Worm (Caenorhabditis elegans) whole organism, L2 larva: ENCODE data around the gene F38A5.2.

ENCODE experiments used
- C34F6.9 ChIP-seq: fragments of 150-350 bp; optimal IDR thresholded peaks from 2 replicates; lab custom pipeline; 2014; ENCODE audit warnings: missing biosample characterization, missing genetic modification characterization
- F13H6.1 ChIP-seq: sonication (generic microtip); optimal IDR thresholded peaks from 2 replicates; lab custom pipeline; 2016; ENCODE audit warnings: missing genetic modification characterization, missing compliant biosample characterization
- R02D3.7 ChIP-seq: fragments of 150-350 bp; optimal IDR thresholded peaks from 2 replicates; lab custom pipeline; 2014; ENCODE audit warnings: missing biosample characterization, missing genetic modification characterization
- Y55F3AM.14 ChIP-seq: fragments of 200-800 bp; sonication (Bioruptor generic); optimal IDR thresholded peaks from 2 replicates; lab custom pipeline; 2018; ENCODE audit warnings: mild to moderate bottlenecking, missing genetic modification characterization, missing compliant biosample characterization
- ZK546.5 ChIP-seq: sonication (generic microtip); optimal IDR thresholded peaks from 2 replicates; lab custom pipeline; 2017; ENCODE audit warnings: missing biosample characterization, missing genetic modification characterization
- alr-1 ChIP-seq: fragments of 150-350 bp; optimal IDR thresholded peaks from 2 replicates; lab custom pipeline; 2014; ENCODE audit warnings: missing biosample characterization, missing genetic modification characterization
- aly-2 ChIP-seq: fragments of 150-350 bp; optimal IDR thresholded peaks from 2 replicates; lab custom pipeline; 2014; ENCODE audit warnings: missing biosample characterization, missing genetic modification characterization
- ama-1 ChIP-seq: fragments of 150-350 bp; optimal IDR thresholded peaks from 2 replicates; lab custom pipeline; 2018; ENCODE audit warnings: inconsistent platforms
- blmp-1 ChIP-seq: sonication (generic microtip); optimal IDR thresholded peaks from 2 replicates; lab custom pipeline; 2017; ENCODE audit warnings: missing genetic modification characterization, mild to moderate bottlenecking, missing compliant biosample characterization, antibody characterized with exemption, moderate library complexity; ENCODE audit not compliant: insufficient read depth
- ceh-16 ChIP-seq: fragments of 150-350 bp; optimal IDR thresholded peaks from 2 replicates; lab custom pipeline; 2014; ENCODE audit warnings: missing biosample characterization, missing genetic modification characterization
- ceh-82 ChIP-seq: fragments of 150-350 bp; optimal IDR thresholded peaks from 2 replicates; lab custom pipeline; 2014; ENCODE audit warnings: missing biosample characterization, missing genetic modification characterization
- crh-2 ChIP-seq: sonication (generic microtip); optimal IDR thresholded peaks from 2 replicates; lab custom pipeline; 2017; ENCODE audit warnings: missing biosample characterization, missing genetic modification characterization
- dmd-4 ChIP-seq: sonication (generic microtip); optimal IDR thresholded peaks from 2 replicates; lab custom pipeline; 2017; ENCODE audit warnings: missing biosample characterization, missing genetic modification characterization
- egl-27 ChIP-seq: sonication (generic microtip); optimal IDR thresholded peaks from 3 replicates; lab custom pipeline; 2017; ENCODE audit warnings: missing biosample characterization, missing genetic modification reagents, missing genetic modification characterization
- elt-1 ChIP-seq: fragments of 150-350 bp; optimal IDR thresholded peaks from 2 replicates; lab custom pipeline; 2014; ENCODE audit warnings: missing biosample characterization, missing genetic modification characterization
- elt-3 ChIP-seq: sonication (generic microtip); optimal IDR thresholded peaks from 2 replicates; lab custom pipeline; 2017; ENCODE audit warnings: missing biosample characterization, missing genetic modification characterization
- fos-1 ChIP-seq: fragments of 150-350 bp; optimal IDR thresholded peaks from 2 replicates; lab custom pipeline; 2014; ENCODE audit warnings: missing biosample characterization, missing genetic modification characterization
- gmeb-1 ChIP-seq: fragments of 150-350 bp; optimal IDR thresholded peaks from 2 replicates; lab custom pipeline; 2014; ENCODE audit warnings: missing biosample characterization, missing genetic modification characterization
- lin-11 ChIP-seq: fragments of 150-350 bp; sonication (generic microtip); optimal IDR thresholded peaks from 2 replicates; lab custom pipeline; 2014; ENCODE audit warnings: missing biosample characterization, missing genetic modification characterization, inconsistent platforms, mixed read lengths
- lin-13 ChIP-seq: fragments of 150-350 bp; optimal IDR thresholded peaks from 2 replicates; lab custom pipeline; 2014; ENCODE audit warnings: missing biosample characterization, missing genetic modification reagents, missing genetic modification characterization
- lin-39 ChIP-seq: fragments of 150-350 bp; optimal IDR thresholded peaks from 2 replicates; lab custom pipeline; 2014; ENCODE audit warnings: missing biosample characterization, missing genetic modification reagents, missing genetic modification characterization
- lsy-2 ChIP-seq, 2 experiments: fragments of 150-350 bp in 1 of 2; sonication (generic microtip) in 1 of 2; optimal IDR thresholded peaks; 2 replicates each; lab custom pipeline; 2014 to 2017; ENCODE audit warnings: missing biosample characterization in 2 of 2, missing genetic modification characterization in 2 of 2
- mab-5 ChIP-seq: fragments of 150-350 bp; optimal IDR thresholded peaks from 2 replicates; lab custom pipeline; 2014; ENCODE audit warnings: missing biosample characterization, missing genetic modification characterization
- mbf-1 ChIP-seq: sonication (generic microtip); optimal IDR thresholded peaks from 2 replicates; lab custom pipeline; 2017; ENCODE audit warnings: missing biosample characterization, missing genetic modification characterization
- mdl-1 ChIP-seq, 2 experiments: fragments of 150-350 bp in 1 of 2; sonication (generic microtip) in 1 of 2; optimal IDR thresholded peaks; 2 replicates each; lab custom pipeline; 2017; ENCODE audit warnings: missing biosample characterization in 2 of 2, missing genetic modification characterization in 2 of 2
- nhr-10 ChIP-seq: sonication (generic microtip); optimal IDR thresholded peaks from 2 replicates; lab custom pipeline; 2017; ENCODE audit warnings: missing biosample characterization, missing genetic modification characterization
- nhr-11 ChIP-seq: fragments of 150-350 bp; optimal IDR thresholded peaks from 2 replicates; lab custom pipeline; 2014; ENCODE audit warnings: missing biosample characterization, missing genetic modification characterization
- nhr-129 ChIP-seq: fragments of 150-350 bp; optimal IDR thresholded peaks from 2 replicates; lab custom pipeline; 2014; ENCODE audit warnings: missing biosample characterization, missing genetic modification characterization
- nhr-21 ChIP-seq: fragments of 150-350 bp; optimal IDR thresholded peaks from 2 replicates; lab custom pipeline; 2014; ENCODE audit warnings: missing biosample characterization, missing genetic modification characterization
- nhr-23 ChIP-seq: fragments of 150-350 bp; optimal IDR thresholded peaks from 2 replicates; lab custom pipeline; 2014; ENCODE audit warnings: missing biosample characterization, missing genetic modification reagents, missing genetic modification characterization
- nhr-237 ChIP-seq: fragments of 150-350 bp; optimal IDR thresholded peaks from 2 replicates; lab custom pipeline; 2014; ENCODE audit warnings: missing biosample characterization, missing genetic modification characterization
- nhr-25 ChIP-seq: fragments of 150-350 bp; sonication (generic microtip); optimal IDR thresholded peaks from 3 replicates; lab custom pipeline; 2014; ENCODE audit warnings: missing biosample characterization, missing genetic modification characterization
- nhr-6 ChIP-seq: fragments of 150-350 bp; optimal IDR thresholded peaks from 2 replicates; lab custom pipeline; 2014; ENCODE audit warnings: missing biosample characterization, missing genetic modification characterization
- nhr-77 ChIP-seq: fragments of 150-350 bp; optimal IDR thresholded peaks from 2 replicates; lab custom pipeline; 2014; ENCODE audit warnings: missing biosample characterization, missing genetic modification characterization
- peb-1 ChIP-seq: fragments of 150-350 bp; optimal IDR thresholded peaks from 2 replicates; lab custom pipeline; 2014; ENCODE audit warnings: missing biosample characterization, missing genetic modification characterization
- sem-4 ChIP-seq: fragments of 150-350 bp; optimal IDR thresholded peaks from 2 replicates; lab custom pipeline; 2014; ENCODE audit warnings: missing biosample characterization, missing genetic modification reagents, missing genetic modification characterization
- skn-1 ChIP-seq: sonication (generic microtip); optimal IDR thresholded peaks from 2 replicates; lab custom pipeline; 2017; ENCODE audit warnings: missing biosample characterization, missing genetic modification characterization
- sma-3 ChIP-seq: sonication (generic microtip); optimal IDR thresholded peaks from 2 replicates; lab custom pipeline; 2016; ENCODE audit warnings: missing genetic modification reagents, missing genetic modification characterization, missing compliant biosample characterization
- sma-9 ChIP-seq, 2 experiments: fragments of 150-350 bp in 1 of 2; sonication (generic microtip) in 1 of 2; optimal IDR thresholded peaks; 2 replicates each; lab custom pipeline; 2014 to 2016; ENCODE audit warnings: missing genetic modification characterization in 2 of 2, mild to moderate bottlenecking in 1 of 2, missing biosample characterization in 1 of 2, missing compliant biosample characterization in 1 of 2, missing genetic modification reagents in 1 of 2, moderate library complexity in 1 of 2
- snpc-4 ChIP-seq: fragments of 150-350 bp; optimal IDR thresholded peaks from 2 replicates; lab custom pipeline; 2014; ENCODE audit warnings: missing biosample characterization, missing genetic modification characterization
- unc-39 ChIP-seq: fragments of 150-350 bp; optimal IDR thresholded peaks from 2 replicates; lab custom pipeline; 2014; ENCODE audit warnings: missing biosample characterization, missing genetic modification characterization
- unc-55 ChIP-seq: fragments of 150-350 bp; sonication (generic microtip); optimal IDR thresholded peaks from 3 replicates; lab custom pipeline; 2014; ENCODE audit warnings: missing biosample characterization, missing genetic modification reagents, missing genetic modification characterization
- unc-62 ChIP-seq: fragments of 150-350 bp; optimal IDR thresholded peaks from 2 replicates; lab custom pipeline; 2014; ENCODE audit warnings: missing biosample characterization, missing genetic modification reagents, missing genetic modification characterization
- zag-1 ChIP-seq: fragments of 150-350 bp; optimal IDR thresholded peaks from 2 replicates; lab custom pipeline; 2014; ENCODE audit warnings: missing biosample characterization, missing genetic modification characterization
- ztf-1 ChIP-seq: fragments of 200-800 bp; sonication (Bioruptor generic); conservative IDR thresholded peaks from 2 replicates; pipeline ENCODE4 v1.3.6; 2022; ENCODE audit warnings: missing genetic modification characterization, missing compliant biosample characterization
- ztf-11 ChIP-seq: sonication (generic microtip); optimal IDR thresholded peaks from 2 replicates; lab custom pipeline; 2017; ENCODE audit warnings: missing biosample characterization, missing genetic modification characterization
- ztf-4 ChIP-seq: fragments of 150-350 bp; optimal IDR thresholded peaks from 2 replicates; lab custom pipeline; 2014; ENCODE audit warnings: missing biosample characterization, missing genetic modification characterization

Gene F38A5.2

DNA sequence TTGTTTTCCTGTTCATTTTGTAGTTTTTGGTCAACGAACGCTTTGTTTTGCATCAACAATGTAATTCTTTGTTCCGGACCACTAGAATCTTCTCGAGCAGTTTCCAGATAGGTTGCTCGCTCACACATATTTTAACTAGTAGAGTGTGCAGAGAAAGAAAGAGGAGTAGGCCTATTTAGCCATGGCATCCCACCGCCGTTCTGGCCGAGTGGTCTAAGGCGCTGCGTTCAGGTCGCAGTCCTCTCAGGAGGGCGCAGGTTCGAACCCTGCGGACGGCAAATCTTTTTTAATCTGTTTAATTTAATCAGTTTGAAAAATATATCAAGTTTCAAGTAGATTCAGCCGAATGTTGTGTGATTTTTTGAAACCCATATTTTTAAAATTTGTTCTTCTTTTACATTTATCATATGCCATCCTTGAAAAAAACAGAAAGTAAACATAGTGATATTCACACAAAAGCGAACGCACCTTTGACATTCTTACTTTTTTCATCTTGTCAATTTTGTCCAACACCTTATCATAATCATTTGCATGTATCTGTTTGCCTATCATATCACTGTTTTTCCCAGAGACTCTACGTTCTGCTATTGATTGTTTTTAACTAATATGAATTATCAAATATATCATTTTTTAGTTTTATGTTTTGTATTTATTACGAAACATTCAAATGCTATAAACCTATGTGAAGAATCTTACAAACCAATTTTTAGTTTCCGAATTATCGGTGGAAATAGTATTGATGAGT is 28.4 kb downstream of the F38A5.2 start, which contains the start of gene try-3 (continued):
- TF ChIP-seq nhr-129 (peak; percentile 73), nhr-25 (tag; lab: Kevin White, UChicago) (peak; percentile 19), fos-1 (tag; lab: Kevin White, UChicago) (peak; percentile 33), sma-9 (GFP tag; optimal IDR thresholded peaks at IDR 0.05; lab: Kevin White, UChicago) (peak; percentile 70), sma-9 (tag; optimal IDR thresholded peaks at IDR 0.05; lab: Kevin White, UChicago) (no peak), elt-3 (tag; lab: Kevin White, UChicago) (no peak), egl-27 (tag; lab: Kevin White, UChicago) (peak; percentile 21), nhr-10 (tag; lab: Kevin White, UChicago) (no peak), alr-1 (no peak), C34F6.9 (peak; percentile 77), ztf-4 (tag; lab: Kevin White, UChicago) (peak; percentile 34), peb-1 (tag; lab: Kevin White, UChicago) (no peak)

DNA sequence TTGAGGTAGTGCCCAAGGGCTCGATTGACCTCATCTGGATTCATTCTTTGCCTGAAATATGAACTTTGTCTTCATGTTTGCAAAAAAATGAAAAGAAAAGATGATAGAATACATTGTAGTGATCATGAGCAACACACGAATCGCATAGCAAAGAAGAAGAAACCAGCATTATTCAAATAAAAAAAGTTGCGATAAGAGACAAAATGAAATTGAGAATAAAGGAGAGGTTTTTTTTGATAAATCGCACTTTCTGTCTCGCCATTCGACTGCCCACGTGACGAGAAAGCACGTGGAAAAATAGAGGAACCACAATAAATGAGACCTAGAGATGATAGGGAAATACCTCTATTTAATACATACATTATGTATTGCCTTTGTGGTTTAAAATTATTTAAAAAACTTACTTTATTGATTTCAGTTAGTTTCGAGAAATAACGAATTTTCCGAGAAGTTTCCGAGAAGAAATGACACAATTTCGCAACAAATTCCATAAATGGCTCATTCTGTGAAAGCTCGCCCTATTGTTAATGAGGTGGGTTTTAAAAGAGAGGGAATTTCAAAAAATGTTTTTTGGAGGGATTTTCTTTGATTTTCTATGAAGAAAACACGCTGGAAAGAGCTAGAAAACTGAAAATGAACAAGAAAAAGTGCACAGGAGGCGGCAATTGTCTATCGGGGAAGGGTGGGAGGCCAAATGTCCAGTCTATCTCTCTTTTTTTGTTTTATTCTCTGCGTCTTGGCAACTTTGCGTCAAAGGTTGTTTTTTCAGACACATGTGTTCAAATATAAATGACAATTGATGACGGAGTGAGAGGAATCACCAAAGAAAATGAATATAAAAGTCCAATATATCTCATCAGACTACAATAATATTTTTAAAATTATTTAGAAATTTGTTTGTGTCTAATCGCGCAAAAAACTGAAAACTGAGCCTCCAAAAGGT is 29.5 kb downstream of the F38A5.2 start, which contains the start of gene paqr-1:
Gene paqr-1, minus strand, starts transcription at position 51 of the 943 bp plus-strand sequence.
- no peak for TF ChIP-seq R02D3.7 (tag; lab: Kevin White, UChicago)
- TF ChIP-seq lin-39 (tag; lab: Kevin White, UChicago): no peak
- peak; percentile 88 for TF ChIP-seq sma-9 (GFP tag; optimal IDR thresholded peaks at IDR 0.05; lab: Kevin White, UChicago)
- TF ChIP-seq sma-9 (tag; optimal IDR thresholded peaks at IDR 0.05; lab: Kevin White, UChicago): no peak
- TF ChIP-seq ceh-82 (tag; lab: Kevin White, UChicago): no peak
- no peak for TF ChIP-seq ztf-1 (GFP tag; lab: Robert Waterston, UW)
- TF ChIP-seq nhr-21 (tag; lab: Kevin White, UChicago): no peak
- no peak for TF ChIP-seq ceh-16 (tag; lab: Kevin White, UChicago)
- TF ChIP-seq unc-62 (GFP tag; lab: Kevin White, UChicago): no peak
- no peak for TF ChIP-seq mbf-1 (tag; lab: Kevin White, UChicago)
- TF ChIP-seq nhr-25 (tag; lab: Kevin White, UChicago): no peak
- TF ChIP-seq nhr-77 (tag; lab: Kevin White, UChicago): no peak
- TF ChIP-seq lin-13 (GFP tag; lab: Kevin White, UChicago): no peak
- no peak for TF ChIP-seq peb-1 (tag; lab: Kevin White, UChicago)
- TF ChIP-seq F13H6.1: no peak
- no peak for TF ChIP-seq sem-4 (tag; lab: Kevin White, UChicago)
- TF ChIP-seq sma-3: no peak
- TF ChIP-seq alr-1: no peak
- no peak for TF ChIP-seq snpc-4 (tag; lab: Kevin White, UChicago)
- TF ChIP-seq blmp-1 (tag; lab: Kevin White, UChicago): peak; percentile 64
- TF ChIP-seq lsy-2 (tag; optimal IDR thresholded peaks at IDR 0.05; lab: Kevin White, UChicago): peak in 1 of 2 experiments; percentile 51
- TF ChIP-seq skn-1: no peak
- TF ChIP-seq nhr-23: no peak
- TF ChIP-seq aly-2 (tag; lab: Kevin White, UChicago): no peak
- no peak for TF ChIP-seq lin-11 (tag; lab: Kevin White, UChicago)
- no peak for TF ChIP-seq ama-1 (lab: Kevin White, UChicago)
- TF ChIP-seq crh-2 (tag; lab: Kevin White, UChicago): peak; percentile 14
- no peak for TF ChIP-seq nhr-11
- TF ChIP-seq nhr-237 (tag; lab: Kevin White, UChicago): no peak
- TF ChIP-seq ztf-4 (tag; lab: Kevin White, UChicago): no peak
- TF ChIP-seq zag-1 (tag; lab: Kevin White, UChicago): no peak
- TF ChIP-seq ztf-11 (tag; lab: Kevin White, UChicago): no peak
- peak; percentile 31 for TF ChIP-seq nhr-129
- TF ChIP-seq mdl-1 (tag; optimal IDR thresholded peaks at IDR 0.05; lab: Kevin White, UChicago): peak in 1 of 2 experiments; percentile 40
- no peak for TF ChIP-seq dmd-4 (tag; lab: Kevin White, UChicago)
- peak; percentile 14 for TF ChIP-seq fos-1 (tag; lab: Kevin White, UChicago)
- TF ChIP-seq egl-27 (tag; lab: Kevin White, UChicago): no peak
- peak; percentile 36 for TF ChIP-seq gmeb-1 (tag; lab: Kevin White, UChicago)
- no peak for TF ChIP-seq elt-3 (tag; lab: Kevin White, UChicago)
- peak; percentile 84 for TF ChIP-seq unc-55 (GFP tag; lab: Kevin White, UChicago)
- no peak for TF ChIP-seq nhr-10 (tag; lab: Kevin White, UChicago)
- no peak for TF ChIP-seq elt-1 (tag; lab: Kevin White, UChicago)
- TF ChIP-seq ZK546.5 (tag; lab: Kevin White, UChicago): no peak
- TF ChIP-seq mab-5 (tag; lab: Kevin White, UChicago): no peak
- no peak for TF ChIP-seq nhr-6 (tag; lab: Kevin White, UChicago)
- no peak for TF ChIP-seq unc-39 (tag; lab: Kevin White, UChicago)
- no peak for TF ChIP-seq Y55F3AM.14 (GFP tag; lab: Kevin White, UChicago)
